Worm (Caenorhabditis elegans) whole organism, L4 larva: Measurements from ENCODE around the gene Y19D2B.1.

ENCODE experiments used
- D1046.2 ChIP-seq: fragments of 200-800 bp; sonication (Bioruptor generic); IDR thresholded peaks from 2 replicates; pipeline ENCODE4 v1.3.6; 2022; ENCODE audit warnings: missing genetic modification characterization, missing compliant biosample characterization
- Y105C5A.15 ChIP-seq: fragments of 200-800 bp; sonication (Bioruptor generic); IDR thresholded peaks from 2 replicates; pipeline ENCODE4 v1.3.6; 2022; ENCODE audit warnings: missing genetic modification characterization, missing compliant biosample characterization
- Y48G9A.11 ChIP-seq: fragments of 200-800 bp; sonication (Bioruptor generic); IDR thresholded peaks from 2 replicates; pipeline ENCODE4 v1.3.6; 2022; ENCODE audit warnings: missing genetic modification reagents, missing genetic modification characterization, missing compliant biosample characterization
- aha-1 ChIP-seq: fragments of 150-350 bp; peaks from one replicate; lab custom pipeline; 2014; ENCODE audit warnings: missing biosample characterization, missing genetic modification characterization
- ceh-28 ChIP-seq: fragments of 150-350 bp; optimal IDR thresholded peaks from 2 replicates; lab custom pipeline; 2014; ENCODE audit warnings: missing biosample characterization, missing genetic modification reagents, missing genetic modification characterization
- ces-1 ChIP-seq: fragments of 150-350 bp; sonication (generic microtip); optimal IDR thresholded peaks from 4 replicates; lab custom pipeline; 2014; ENCODE audit warnings: missing biosample characterization, missing genetic modification reagents, missing genetic modification characterization
- cey-2 ChIP-seq: sonication (generic microtip); optimal IDR thresholded peaks from 3 replicates; lab custom pipeline; 2017; ENCODE audit warnings: missing genetic modification characterization, mild to moderate bottlenecking, missing compliant biosample characterization, antibody characterized with exemption, borderline replicate concordance; ENCODE audit not compliant: insufficient read depth
- daf-16 ChIP-seq, 3 experiments: sonication (generic microtip); optimal IDR thresholded peaks; 2 replicates each; lab custom pipeline; 2016 to 2017; ENCODE audit warnings: missing genetic modification characterization in 3 of 3, missing genetic modification reagents in 3 of 3, mild to moderate bottlenecking in 2 of 3, missing compliant biosample characterization in 2 of 3, missing biosample characterization in 1 of 3, moderate library complexity in 1 of 3
- dmd-6 ChIP-seq: fragments of 200-800 bp; sonication (Bioruptor generic); IDR thresholded peaks from 2 replicates; pipeline ENCODE4 v1.3.6; 2022; ENCODE audit warnings: missing genetic modification reagents, missing genetic modification characterization, missing compliant biosample characterization
- dpl-1 ChIP-seq: fragments of 150-350 bp; optimal IDR thresholded peaks from 2 replicates; lab custom pipeline; 2014; ENCODE audit warnings: missing biosample characterization, missing genetic modification reagents, missing genetic modification characterization
- dve-1 ChIP-seq: sonication (generic microtip); optimal IDR thresholded peaks from 2 replicates; lab custom pipeline; 2017; ENCODE audit warnings: antibody characterized with exemption, mild to moderate bottlenecking, missing genetic modification characterization, missing compliant biosample characterization; ENCODE audit not compliant: insufficient read depth
- egl-27 ChIP-seq: sonication (generic microtip); optimal IDR thresholded peaks from 3 replicates; lab custom pipeline; 2017; ENCODE audit warnings: missing biosample characterization, missing genetic modification reagents, missing genetic modification characterization
- egl-43 ChIP-seq: fragments of 200-800 bp; sonication (Bioruptor generic); IDR thresholded peaks from 2 replicates; pipeline ENCODE4 v1.3.6; 2022; ENCODE audit warnings: missing genetic modification reagents, missing genetic modification characterization, missing compliant biosample characterization
- gei-8 ChIP-seq: fragments of 200-800 bp; sonication (Bioruptor generic); optimal IDR thresholded peaks from 2 replicates; lab custom pipeline; 2018; ENCODE audit warnings: mild to moderate bottlenecking, missing genetic modification characterization, missing compliant biosample characterization
- hif-1 ChIP-seq, 2 experiments: sonication (generic microtip); optimal IDR thresholded peaks; 2 replicates each; lab custom pipeline; 2016 to 2017; ENCODE audit warnings: missing compliant biosample characterization in 2 of 2, missing genetic modification characterization in 2 of 2, missing genetic modification reagents in 2 of 2, missing genotype in 2 of 2, mild to moderate bottlenecking in 1 of 2
- hlh-11 ChIP-seq: fragments of 200-800 bp; sonication (Bioruptor generic); optimal IDR thresholded peaks from 2 replicates; lab custom pipeline; 2018; ENCODE audit warnings: mild to moderate bottlenecking, missing genetic modification characterization, missing compliant biosample characterization
- hlh-30 ChIP-seq: sonication (generic microtip); optimal IDR thresholded peaks from 2 replicates; lab custom pipeline; 2017; ENCODE audit warnings: antibody characterized with exemption, mild to moderate bottlenecking, missing genetic modification characterization, missing compliant biosample characterization; ENCODE audit not compliant: insufficient read depth
- hmg-1.1 ChIP-seq: fragments of 200-800 bp; sonication (Bioruptor generic); IDR thresholded peaks from 2 replicates; pipeline ENCODE4 v1.3.6; 2022; ENCODE audit warnings: missing genetic modification reagents, missing genetic modification characterization, missing compliant biosample characterization
- jun-1 ChIP-seq: fragments of 150-350 bp; optimal IDR thresholded peaks from 2 replicates; lab custom pipeline; 2014; ENCODE audit warnings: missing biosample characterization, missing genetic modification reagents, missing genetic modification characterization
- lim-7 ChIP-seq: fragments of 200-800 bp; sonication (Bioruptor generic); IDR thresholded peaks from 2 replicates; pipeline ENCODE4 v1.3.6; 2022; ENCODE audit warnings: missing genetic modification characterization, missing compliant biosample characterization
- lin-15B ChIP-seq: fragments of 150-350 bp; sonication (generic microtip); optimal IDR thresholded peaks from 3 replicates; lab custom pipeline; 2014; ENCODE audit warnings: missing biosample characterization, missing genetic modification characterization
- lin-38 ChIP-seq: fragments of 200-800 bp; sonication (Bioruptor generic); IDR thresholded peaks from 2 replicates; pipeline ENCODE4 v1.3.6; 2022; ENCODE audit warnings: missing genetic modification reagents, missing genetic modification characterization, missing compliant biosample characterization
- mxl-3 ChIP-seq: fragments of 200-800 bp; sonication (Bioruptor generic); optimal IDR thresholded peaks from 2 replicates; lab custom pipeline; 2018; ENCODE audit warnings: mild to moderate bottlenecking, missing genetic modification characterization, missing compliant biosample characterization
- nhr-10 ChIP-seq: fragments of 150-350 bp; optimal IDR thresholded peaks from 2 replicates; lab custom pipeline; 2014; ENCODE audit warnings: missing biosample characterization, missing genetic modification characterization
- nhr-102 ChIP-seq: sonication (generic microtip); optimal IDR thresholded peaks from 2 replicates; lab custom pipeline; 2016; ENCODE audit warnings: mild to moderate bottlenecking, missing genetic modification characterization, moderate library complexity, missing compliant biosample characterization
- nhr-11 ChIP-seq: fragments of 150-350 bp; optimal IDR thresholded peaks from 2 replicates; lab custom pipeline; 2014; ENCODE audit warnings: missing biosample characterization, missing genetic modification characterization
- nhr-25 ChIP-seq: sonication (generic microtip); optimal IDR thresholded peaks from 2 replicates; lab custom pipeline; 2017; ENCODE audit warnings: missing genetic modification characterization, mild to moderate bottlenecking, missing compliant biosample characterization, antibody characterized with exemption, moderate library complexity, borderline replicate concordance; ENCODE audit not compliant: insufficient read depth
- nhr-28 ChIP-seq: fragments of 150-350 bp; optimal IDR thresholded peaks from 2 replicates; lab custom pipeline; 2014; ENCODE audit warnings: missing biosample characterization, missing genetic modification characterization
- nhr-77 ChIP-seq: fragments of 150-350 bp; optimal IDR thresholded peaks from 2 replicates; lab custom pipeline; 2014; ENCODE audit warnings: missing biosample characterization, missing genetic modification characterization
- pha-4 ChIP-seq, 2 experiments: fragments of 150-350 bp in 1 of 2; fragments of 200-800 bp in 1 of 2; sonication (Bioruptor generic) in 1 of 2; IDR thresholded peaks in 1 of 2; optimal IDR thresholded peaks in 1 of 2; 2 replicates each; pipeline versions ENCODE4 v1.3.6 to Lab custom; 2014 to 2022; ENCODE audit warnings: missing genetic modification characterization in 2 of 2, missing genetic modification reagents in 2 of 2, missing biosample characterization in 1 of 2, missing compliant biosample characterization in 1 of 2
- pqm-1 ChIP-seq: sonication (generic microtip); optimal IDR thresholded peaks from 2 replicates; lab custom pipeline; 2017; ENCODE audit warnings: missing biosample characterization, missing genetic modification characterization
- rbr-2 ChIP-seq: sonication (generic microtip); optimal IDR thresholded peaks from 2 replicates; lab custom pipeline; 2016; ENCODE audit warnings: missing genotype, missing genetic modification characterization, missing compliant biosample characterization
- sdz-12 ChIP-seq: fragments of 200-800 bp; sonication (Bioruptor generic); optimal IDR thresholded peaks from 2 replicates; lab custom pipeline; 2018; ENCODE audit warnings: mild to moderate bottlenecking, missing genetic modification characterization, missing compliant biosample characterization
- skn-1 ChIP-seq: fragments of 150-350 bp; optimal IDR thresholded peaks from 2 replicates; lab custom pipeline; 2014; ENCODE audit warnings: missing biosample characterization, missing genetic modification characterization
- snpc-1.2 ChIP-seq: fragments of 200-800 bp; sonication (Bioruptor generic); IDR thresholded peaks from 2 replicates; pipeline ENCODE4 v1.3.6; 2022; ENCODE audit warnings: missing genetic modification reagents, missing genetic modification characterization, missing compliant biosample characterization
- spr-1 ChIP-seq: sonication (generic microtip); optimal IDR thresholded peaks from 2 replicates; lab custom pipeline; 2016; ENCODE audit warnings: mild to moderate bottlenecking, missing genetic modification characterization, missing compliant biosample characterization
- unc-62 ChIP-seq, 3 experiments: fragments of 150-350 bp in 1 of 3; sonication (generic microtip); optimal IDR thresholded peaks in 2 of 3; peaks in 1 of 3; 1 replicate in 1 of 3; 2 replicates in 2 of 3; lab custom pipeline; 2014 to 2017; ENCODE audit warnings: missing biosample characterization in 3 of 3, missing genetic modification characterization in 3 of 3, missing genetic modification reagents in 3 of 3, missing genotype in 1 of 3
- vab-7 ChIP-seq: fragments of 200-800 bp; sonication (Bioruptor generic); IDR thresholded peaks from 2 replicates; pipeline ENCODE4 v1.3.6; 2022; ENCODE audit warnings: missing genetic modification reagents, missing genetic modification characterization, missing compliant biosample characterization
- zip-11 ChIP-seq: fragments of 200-800 bp; sonication (Bioruptor generic); IDR thresholded peaks from 2 replicates; pipeline ENCODE4 v1.3.6; 2022; ENCODE audit warnings: missing genetic modification characterization, missing compliant biosample characterization

Gene Y19D2B.1

DNA sequence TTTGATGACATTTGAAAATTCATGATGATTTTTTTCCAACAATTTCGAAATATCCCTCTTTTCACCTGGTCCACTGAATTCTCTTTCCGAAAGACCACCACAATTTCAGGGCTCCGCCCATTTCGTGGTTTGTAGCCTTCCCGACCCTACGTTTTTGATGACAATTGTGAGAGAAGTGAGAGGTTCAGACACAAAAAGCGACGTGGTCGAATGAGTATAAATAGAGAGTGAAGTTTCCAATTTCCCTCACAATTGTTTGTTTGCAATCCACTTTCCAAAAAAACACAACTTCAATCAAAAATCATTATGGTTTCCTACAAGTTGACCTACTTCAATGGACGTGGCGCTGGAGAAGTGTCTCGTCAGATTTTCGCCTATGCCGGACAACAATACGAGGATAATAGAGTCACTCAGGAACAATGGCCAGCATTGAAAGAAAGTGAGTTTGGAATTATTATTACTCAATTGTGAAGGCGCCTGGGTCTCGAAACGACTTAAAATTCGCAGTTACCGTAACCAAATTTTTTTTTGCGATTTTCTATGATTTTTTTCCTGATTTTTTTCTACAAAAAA lies 27.4 kb upstream of the Y19D2B.1 start, which contains the start of gene gst-5:
TSS of gene gst-5 (plus strand) at position 246 of the 573 bp plus-strand sequence.
- peak; percentile 92 for TF ChIP-seq mxl-3
- peak; percentile 38 for TF ChIP-seq pqm-1 (tag; lab: Kevin White, UChicago)
- TF ChIP-seq snpc-1.2 (GFP tag; lab: Robert Waterston, UW) = no peak
- no peak for TF ChIP-seq nhr-10
- TF ChIP-seq hlh-11 = peak; percentile 37
- TF ChIP-seq nhr-11 = peak; percentile 58
- TF ChIP-seq Y105C5A.15 (GFP tag; lab: Robert Waterston, UW) = no peak
- peak; percentile 55 for TF ChIP-seq nhr-102 (tag; lab: Kevin White, UChicago)
- no peak for TF ChIP-seq egl-43 (GFP tag; lab: Robert Waterston, UW)
- no peak for TF ChIP-seq lim-7 (GFP tag; lab: Robert Waterston, UW)
- no peak for TF ChIP-seq rbr-2
- peak; percentile 98 for TF ChIP-seq nhr-28 (tag; lab: Kevin White, UChicago)
- peak in 1 of 2 experiments; percentile 31 for TF ChIP-seq unc-62 (GFP tag; optimal IDR thresholded peaks at IDR 0.05 in 1 of 2; lab: Kevin White, UChicago)
- TF ChIP-seq unc-62 (tag; optimal IDR thresholded peaks at IDR 0.05; lab: Kevin White, UChicago) = no peak
- TF ChIP-seq nhr-77 = peak; percentile 1
- peak; percentile 31; the same call in 1 of the 2 replicates for TF ChIP-seq hmg-1.1 (GFP tag; lab: Robert Waterston, UW)
- TF ChIP-seq pha-4 (GFP tag; IDR thresholded peaks at IDR 0.05; lab: Robert Waterston, UW) = 0 out of 2 replicates have a peak, but pooled peaks have one; percentile 11
- TF ChIP-seq pha-4 (tag; optimal IDR thresholded peaks at IDR 0.05; lab: Kevin White, UChicago) = no peak
- no peak for TF ChIP-seq daf-16 (GFP tag; optimal IDR thresholded peaks at IDR 0.05; lab: Kevin White, UChicago)
- peak; percentile 68 for TF ChIP-seq daf-16 (tag; optimal IDR thresholded peaks at IDR 0.05; lab: Kevin White, UChicago)
- TF ChIP-seq dmd-6 = peak; percentile 24; the same call in 1 of the 2 replicates
- TF ChIP-seq, all 104 proteins: peak for 12

DNA sequence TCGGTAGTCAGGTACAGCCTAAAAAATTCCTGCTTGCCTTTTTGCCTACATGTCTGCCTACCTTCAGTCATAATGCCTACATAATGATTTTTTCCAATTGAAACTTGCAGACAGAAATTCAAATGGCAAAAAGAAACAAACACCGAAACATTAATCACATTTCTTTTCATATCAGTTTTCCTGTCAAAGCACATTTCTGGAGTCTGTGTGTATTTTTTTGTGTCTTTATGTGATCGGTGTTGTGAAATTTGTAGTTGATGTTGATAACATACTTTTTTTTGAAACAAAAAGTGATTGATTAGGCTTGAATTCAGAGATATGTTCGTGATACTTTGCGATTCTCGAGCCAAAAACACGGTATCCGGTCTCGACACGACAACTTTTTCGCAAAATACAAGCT lies 26.6 kb upstream of the Y19D2B.1 start:
- TF ChIP-seq mxl-3 (peak; percentile 32), pqm-1 (tag; lab: Kevin White, UChicago) (peak; percentile 69), sdz-12 (no peak), hlh-30 (tag; lab: Kevin White, UChicago) (no peak), dve-1 (tag; lab: Kevin White, UChicago) (peak; percentile 32), hlh-11 (peak; percentile 39), unc-62 (GFP tag; optimal IDR thresholded peaks at IDR 0.05 in 1 of 2; lab: Kevin White, UChicago) (peak in 1 of 2 experiments; percentile 14), unc-62 (tag; optimal IDR thresholded peaks at IDR 0.05; lab: Kevin White, UChicago) (no peak), gei-8 (GFP tag; lab: Kevin White, UChicago) (no peak), nhr-28 (tag; lab: Kevin White, UChicago) (peak; percentile 99), daf-16 (GFP tag; optimal IDR thresholded peaks at IDR 0.05; lab: Kevin White, UChicago) (no peak), daf-16 (tag; optimal IDR thresholded peaks at IDR 0.05; lab: Kevin White, UChicago) (peak; percentile 74), dmd-6 (peak; percentile 41; the same call in 1 of the 2 replicates)

DNA sequence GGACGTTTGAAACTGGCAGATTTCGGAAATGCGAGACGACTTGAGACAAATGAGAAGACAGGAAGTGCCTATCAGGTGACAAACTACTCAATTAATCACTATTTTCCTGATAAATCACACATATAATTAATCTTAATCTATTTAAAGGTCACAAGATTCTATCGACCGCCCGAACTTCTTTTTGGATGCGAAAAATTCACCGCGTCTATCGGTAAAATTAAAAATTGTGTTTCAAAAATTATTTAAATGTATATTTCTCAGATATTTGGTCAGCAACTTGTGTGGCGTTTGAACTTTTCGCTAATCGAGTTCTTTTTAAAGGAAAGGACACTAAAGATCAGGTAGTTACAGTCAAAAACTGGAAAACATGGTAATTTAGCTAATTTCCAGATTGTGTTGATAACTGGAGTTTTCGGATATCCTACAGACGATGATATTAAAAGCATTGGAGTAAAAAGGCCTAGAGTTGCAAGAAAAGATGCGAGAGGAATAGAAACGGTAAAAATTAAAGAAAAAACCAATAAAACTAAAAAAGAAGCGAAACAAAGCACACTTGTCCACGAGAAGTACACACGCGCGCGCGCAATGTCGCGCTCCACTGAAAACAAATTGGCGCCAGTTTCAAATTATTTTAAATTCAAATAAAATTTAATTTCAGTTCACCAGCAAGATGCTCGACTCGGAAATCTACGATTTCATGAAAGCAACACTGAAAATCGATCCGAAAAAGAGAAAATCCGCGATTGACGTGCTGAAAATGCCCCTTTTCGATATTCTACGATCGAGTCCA lies 25.7 kb upstream of the Y19D2B.1 start:
- TF ChIP-seq spr-1 (tag; lab: Kevin White, UChicago) = no peak
- peak in 1 of 2 experiments; percentile 9 for TF ChIP-seq unc-62 (GFP tag; optimal IDR thresholded peaks at IDR 0.05 in 1 of 2; lab: Kevin White, UChicago)
- TF ChIP-seq unc-62 (tag; optimal IDR thresholded peaks at IDR 0.05; lab: Kevin White, UChicago) = no peak
- no peak for TF ChIP-seq jun-1
- TF ChIP-seq lin-38 (GFP tag; lab: Robert Waterston, UW) = peak; percentile 53
- TF ChIP-seq D1046.2 (GFP tag; lab: Robert Waterston, UW) = no peak
- peak; percentile 10 for TF ChIP-seq dpl-1 (GFP tag; lab: Kevin White, UChicago)
- TF ChIP-seq hif-1 (tag; optimal IDR thresholded peaks at IDR 0.05; lab: Kevin White, UChicago) = no peak
- TF ChIP-seq aha-1 (tag; lab: Kevin White, UChicago) = peak; percentile 20

DNA sequence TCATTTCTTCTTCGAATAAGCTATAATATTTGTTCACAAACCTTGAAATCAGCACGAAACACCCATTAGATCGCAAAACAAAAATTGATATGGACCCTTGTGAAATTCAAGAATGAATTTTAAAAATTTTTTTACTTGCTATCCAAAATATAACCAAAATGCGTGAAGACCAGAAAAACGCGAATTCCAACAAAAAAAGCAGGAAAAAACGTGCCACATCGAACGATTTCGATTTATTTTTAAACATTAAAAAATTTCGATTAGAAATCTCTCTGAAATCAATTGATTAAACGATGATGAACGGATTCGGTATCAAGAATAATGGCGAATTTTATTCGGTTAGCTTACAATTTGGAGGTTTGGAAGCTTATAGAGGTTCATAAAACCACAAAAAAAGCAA lies 24.5 kb upstream of the Y19D2B.1 start, which contains the start of the genes tceb-3 and gskl-1:
TSS of gene tceb-3 (minus strand) at position 101 of the 400 bp plus-strand sequence.
TSS of gene gskl-1 (plus strand) at position 243 of the 400 bp plus-strand sequence.
- TF ChIP-seq vab-7 (GFP tag; lab: Robert Waterston, UW) (no peak), D1046.2 (GFP tag; lab: Robert Waterston, UW) (no peak), nhr-25 (no peak), dve-1 (tag; lab: Kevin White, UChicago) (no peak), egl-27 (tag; lab: Kevin White, UChicago) (no peak), skn-1 (tag; lab: Kevin White, UChicago) (no peak), Y48G9A.11 (GFP tag; lab: Robert Waterston, UW) (no peak), lin-15B (tag; lab: Kevin White, UChicago) (no peak), ces-1 (GFP tag; lab: Kevin White, UChicago) (no peak), hif-1 (tag; optimal IDR thresholded peaks at IDR 0.05; lab: Kevin White, UChicago) (no peak), zip-11 (GFP tag; lab: Robert Waterston, UW) (no peak), unc-62 (GFP tag; optimal IDR thresholded peaks at IDR 0.05 in 1 of 2; lab: Kevin White, UChicago) (no peak), unc-62 (tag; optimal IDR thresholded peaks at IDR 0.05; lab: Kevin White, UChicago) (no peak), cey-2 (tag; lab: Kevin White, UChicago) (no peak), ceh-28 (no peak)
